Fruit fly (Drosophila melanogaster) whole organism, embryonic: ENCODE measurements around the gene CG13117.

Experiments
- Bgb ChIP-seq: fragments of 200-800 bp; sonication (Bioruptor generic); IDR thresholded peaks from 2 replicates; pipeline ENCODE4 v1.3.6; 2022; ENCODE audit warnings: missing biosample characterization, missing genetic modification characterization; ENCODE audit not compliant: partially characterized antibody
- CG10565 ChIP-seq: fragments of 200-800 bp; sonication (Bioruptor generic); optimal IDR thresholded peaks from 3 replicates; lab custom pipeline; 2016; ENCODE audit warnings: missing biosample characterization, mild to moderate bottlenecking, missing genetic modification characterization
- CG11398 ChIP-seq: fragments of 200-800 bp; sonication (Bioruptor generic); optimal IDR thresholded peaks from 2 replicates; lab custom pipeline; 2016; ENCODE audit warnings: missing biosample characterization, missing genetic modification characterization
- CG11456 ChIP-seq: fragments of 200-800 bp; sonication (Bioruptor generic); IDR thresholded peaks from 3 replicates; pipeline ENCODE4 v1.3.6; 2022; ENCODE audit warnings: missing biosample characterization, missing genetic modification characterization
- CG13287 ChIP-seq: fragments of 200-800 bp; sonication (Bioruptor generic); IDR thresholded peaks from 2 replicates; pipeline ENCODE4 v1.3.6; 2022; ENCODE audit warnings: missing biosample characterization, missing genetic modification characterization; ENCODE audit not compliant: partially characterized antibody
- CG15269 ChIP-seq: fragments of 200-800 bp; sonication (Bioruptor generic); optimal IDR thresholded peaks from 2 replicates; lab custom pipeline; 2018; ENCODE audit warnings: missing biosample characterization, mild to moderate bottlenecking, missing genetic modification characterization, moderate library complexity
- CG15696 ChIP-seq: fragments of 200-800 bp; sonication (Bioruptor generic); optimal IDR thresholded peaks from 2 replicates; lab custom pipeline; 2019; ENCODE audit warnings: missing biosample characterization, mild to moderate bottlenecking, missing genetic modification characterization, moderate library complexity
- CG1792 ChIP-seq: fragments of 200-800 bp; sonication (Bioruptor generic); optimal IDR thresholded peaks from 2 replicates; lab custom pipeline; 2016; ENCODE audit warnings: missing biosample characterization, missing genetic modification characterization
- CG2120 ChIP-seq: fragments of 200-800 bp; sonication (Bioruptor generic); optimal IDR thresholded peaks from 3 replicates; lab custom pipeline; 2016; ENCODE audit warnings: missing biosample characterization, missing genetic modification characterization
- CG2678 ChIP-seq: fragments of 200-800 bp; sonication (Bioruptor generic); optimal IDR thresholded peaks from 3 replicates; lab custom pipeline; 2019; ENCODE audit warnings: missing biosample characterization, mild to moderate bottlenecking, missing genetic modification characterization, moderate library complexity
- CG3726 ChIP-seq: fragments of 200-800 bp; sonication (Bioruptor generic); IDR thresholded peaks from 3 replicates; pipeline ENCODE4, ENCODE4 v1.3.6; 2022; ENCODE audit warnings: missing biosample characterization, missing genetic modification characterization
- CG6683 ChIP-seq: fragments of 200-800 bp; sonication (Bioruptor generic); optimal IDR thresholded peaks from 2 replicates; lab custom pipeline; 2017; ENCODE audit warnings: missing biosample characterization, mild to moderate bottlenecking, missing genetic modification characterization, missing genetic modification reagents
- CG7963 ChIP-seq: fragments of 200-800 bp; sonication (Bioruptor generic); IDR thresholded peaks from 3 replicates; pipeline ENCODE4 v1.3.6; 2022; ENCODE audit warnings: missing biosample characterization, missing genetic modification characterization; ENCODE audit not compliant: partially characterized antibody
- CG8478 ChIP-seq: fragments of >200 bp; optimal IDR thresholded peaks from 2 replicates; lab custom pipeline; 2018
- CG9932 ChIP-seq: fragments of 200-800 bp; sonication (Bioruptor generic); IDR thresholded peaks from 2 replicates; pipeline ENCODE4 v1.3.6; 2022; ENCODE audit warnings: missing biosample characterization, missing genetic modification characterization
- CrebB ChIP-seq: fragments of 200-800 bp; sonication (Bioruptor generic); optimal IDR thresholded peaks from 3 replicates; lab custom pipeline; 2018; ENCODE audit warnings: missing biosample characterization, mild to moderate bottlenecking, missing genetic modification characterization
- Dfd ChIP-seq, 2 experiments: fragments of >200 bp; optimal IDR thresholded peaks; 2 replicates each; lab custom pipeline; 2017; ENCODE audit warnings: missing biosample characterization in 2 of 2, missing genetic modification characterization in 2 of 2
- Dip3 ChIP-seq: fragments of 200-800 bp; sonication (Bioruptor generic); optimal IDR thresholded peaks from 3 replicates; lab custom pipeline; 2016; ENCODE audit warnings: missing biosample characterization, missing genetic modification characterization
- Ets65A ChIP-seq: fragments of 200-800 bp; sonication (Bioruptor generic); peaks from one replicate; lab custom pipeline; 2016; ENCODE audit warnings: missing biosample characterization, missing genetic modification characterization
- Jarid2 ChIP-seq: fragments of 200-800 bp; sonication (Bioruptor generic); optimal IDR thresholded peaks from 3 replicates; lab custom pipeline; 2017; ENCODE audit warnings: mild to moderate bottlenecking, missing biosample characterization, missing genetic modification reagents, missing genetic modification characterization
- Neu2 ChIP-seq: fragments of 200-800 bp; sonication (Bioruptor generic); optimal IDR thresholded peaks from 3 replicates; lab custom pipeline; 2016; ENCODE audit warnings: missing biosample characterization, missing genetic modification characterization, borderline replicate concordance
- Ravus ChIP-seq: fragments of 200-800 bp; sonication (Bioruptor generic); IDR thresholded peaks from 2 replicates; pipeline ENCODE4 v1.3.6; 2022; ENCODE audit warnings: missing biosample characterization, missing genetic modification characterization
- Spps ChIP-seq: fragments of 200-800 bp; sonication (Bioruptor generic); optimal IDR thresholded peaks from 2 replicates; lab custom pipeline; 2018; ENCODE audit warnings: missing biosample characterization, mild to moderate bottlenecking, missing genetic modification characterization
- Stat92E ChIP-seq, 3 experiments: fragments of >200 bp in 2 of 3; fragments of 200-800 bp in 1 of 3; sonication (Bioruptor generic) in 1 of 3; optimal IDR thresholded peaks; 2 replicates each; lab custom pipeline; 2017 to 2019; ENCODE audit warnings: missing biosample characterization in 3 of 3, missing genetic modification characterization in 3 of 3, mild to moderate bottlenecking in 1 of 3, moderate library complexity in 1 of 3
- ara ChIP-seq: fragments of 200-800 bp; sonication (Bioruptor generic); IDR thresholded peaks from 2 replicates; pipeline ENCODE4 v1.3.6; 2022; ENCODE audit warnings: missing biosample characterization, missing genetic modification characterization
- bcd ChIP-seq: fragments of 200-800 bp; sonication (Bioruptor generic); optimal IDR thresholded peaks from 2 replicates; lab custom pipeline; 2017; ENCODE audit warnings: missing biosample characterization, mild to moderate bottlenecking, missing genetic modification characterization
- bowl ChIP-seq: fragments of 200-800 bp; sonication (Bioruptor generic); IDR thresholded peaks from 2 replicates; pipeline ENCODE4 v1.3.6; 2022; ENCODE audit warnings: missing biosample characterization, missing genetic modification characterization
- caup ChIP-seq: fragments of 200-800 bp; sonication (Bioruptor generic); optimal IDR thresholded peaks from 3 replicates; lab custom pipeline; 2017; ENCODE audit warnings: missing biosample characterization, mild to moderate bottlenecking, missing genetic modification characterization, moderate library complexity; ENCODE audit not compliant: severe bottlenecking
- dysf ChIP-seq: fragments of 200-800 bp; sonication (Bioruptor generic); IDR thresholded peaks from 3 replicates; pipeline ENCODE4 v1.3.6; 2022; ENCODE audit warnings: missing biosample characterization, missing genetic modification characterization
- fd96Cb ChIP-seq: fragments of 200-800 bp; sonication (Bioruptor generic); optimal IDR thresholded peaks from 2 replicates; lab custom pipeline; 2018; ENCODE audit warnings: missing biosample characterization, mild to moderate bottlenecking, missing genetic modification characterization, moderate library complexity
- gce ChIP-seq: fragments of 200-800 bp; sonication (Bioruptor generic); IDR thresholded peaks from 3 replicates; pipeline ENCODE4 v1.3.6; 2022; ENCODE audit warnings: missing biosample characterization, missing genetic modification characterization
- ham ChIP-seq: fragments of 200-800 bp; sonication (Bioruptor generic); IDR thresholded peaks from 2 replicates; pipeline ENCODE4 v1.3.6; 2022; ENCODE audit warnings: missing biosample characterization, missing genetic modification characterization
- hkb ChIP-seq, 2 experiments: fragments of 200-800 bp in 1 of 2; fragments of >200 bp in 1 of 2; sonication (Bioruptor generic) in 1 of 2; IDR thresholded peaks in 1 of 2; optimal IDR thresholded peaks in 1 of 2; 2 replicates each; pipeline versions ENCODE4 v1.3.6 to Lab custom; 2017 to 2022; ENCODE audit warnings: missing biosample characterization in 1 of 2, missing genetic modification characterization in 1 of 2
- knrl ChIP-seq: fragments of 200-800 bp; sonication (Bioruptor generic); IDR thresholded peaks from 3 replicates; pipeline ENCODE4 v1.3.6; 2022; ENCODE audit warnings: missing biosample characterization, missing genetic modification characterization; ENCODE audit not compliant: partially characterized antibody
- lab ChIP-seq: fragments of 200-800 bp; sonication (Bioruptor generic); optimal IDR thresholded peaks from 3 replicates; lab custom pipeline; 2017; ENCODE audit warnings: missing biosample characterization, missing genetic modification characterization, mild to moderate bottlenecking, moderate library complexity, missing genetic modification reagents
- lmd ChIP-seq: fragments of 200-800 bp; sonication (Bioruptor generic); IDR thresholded peaks from 2 replicates; pipeline ENCODE4 v1.3.6; 2022; ENCODE audit warnings: missing biosample characterization, missing genetic modification characterization
- mam ChIP-seq: fragments of 200-800 bp; sonication (Bioruptor generic); optimal IDR thresholded peaks from 3 replicates; lab custom pipeline; 2016; ENCODE audit warnings: missing biosample characterization, missing genetic modification characterization
- nmo ChIP-seq: fragments of 200-800 bp; sonication (Bioruptor generic); optimal IDR thresholded peaks from 2 replicates; lab custom pipeline; 2018; ENCODE audit warnings: missing biosample characterization, mild to moderate bottlenecking, missing genetic modification characterization, moderate library complexity
- oc ChIP-seq: fragments of 200-800 bp; sonication (Bioruptor generic); optimal IDR thresholded peaks from 2 replicates; lab custom pipeline; 2018; ENCODE audit warnings: missing biosample characterization, mild to moderate bottlenecking, missing genetic modification characterization, moderate library complexity
- pb ChIP-seq: fragments of 200-800 bp; sonication (Bioruptor generic); optimal IDR thresholded peaks from 3 replicates; lab custom pipeline; 2016; ENCODE audit warnings: missing biosample characterization, missing genetic modification characterization
- phol ChIP-seq: fragments of 200-800 bp; sonication (Bioruptor generic); optimal IDR thresholded peaks from 3 replicates; lab custom pipeline; 2018; ENCODE audit warnings: missing biosample characterization, mild to moderate bottlenecking, missing genetic modification characterization, moderate library complexity
- ranshi ChIP-seq: fragments of 200-800 bp; sonication (Bioruptor generic); IDR thresholded peaks from 2 replicates; pipeline ENCODE4 v1.3.6; 2022; ENCODE audit warnings: missing biosample characterization, missing genetic modification characterization
- sens ChIP-seq: fragments of 200-800 bp; sonication (Bioruptor generic); peaks from one replicate; lab custom pipeline; 2016; ENCODE audit warnings: missing biosample characterization, missing genetic modification characterization
- seq ChIP-seq: fragments of 200-800 bp; sonication (Bioruptor generic); IDR thresholded peaks from 2 replicates; pipeline ENCODE4 v1.3.6; 2022; ENCODE audit warnings: missing biosample characterization, missing genetic modification characterization
- tgo ChIP-seq: fragments of 200-800 bp; sonication (Bioruptor generic); IDR thresholded peaks from 3 replicates; pipeline ENCODE4 v1.3.6; 2022; ENCODE audit warnings: missing biosample characterization, missing genetic modification characterization
- tll ChIP-seq, 2 experiments: fragments of 200-800 bp in 1 of 2; fragments of >200 bp in 1 of 2; sonication (Bioruptor generic) in 1 of 2; optimal IDR thresholded peaks; 2 replicates each; lab custom pipeline; 2017 to 2019; ENCODE audit warnings: missing biosample characterization in 2 of 2, missing genetic modification characterization in 2 of 2, mild to moderate bottlenecking in 1 of 2, moderate library complexity in 1 of 2
- z ChIP-seq: fragments of 200-800 bp; sonication (Bioruptor generic); IDR thresholded peaks from 3 replicates; pipeline ENCODE4 v1.3.6; 2022; ENCODE audit warnings: missing biosample characterization, missing genetic modification characterization
- zen ChIP-seq: fragments of 200-800 bp; sonication (Bioruptor generic); optimal IDR thresholded peaks from 3 replicates; lab custom pipeline; 2018; ENCODE audit warnings: missing biosample characterization, mild to moderate bottlenecking, missing genetic modification characterization, moderate library complexity
- zen2 ChIP-seq: fragments of 200-800 bp; sonication (Bioruptor generic); IDR thresholded peaks from 3 replicates; pipeline ENCODE4 v1.3.6; 2022; ENCODE audit warnings: missing biosample characterization, missing genetic modification characterization; ENCODE audit not compliant: partially characterized antibody

Gene CG13117

dm6 chr2L:9763212-9763869, 26.9 kb downstream of the CG13117 start, which contains the start of the genes Taf11 and und (continued):
- TF ChIP-seq tll (GFP tag; optimal IDR thresholded peaks at IDR 0.05; lab: Kevin White, UChicago) (peak in 1 of 2 experiments; percentile 71), CG11456 (GFP tag; lab: Robert Waterston, UW) (no peak), CG11398 (no peak), phol (tag; lab: Kevin White, UChicago) (peak; percentile 64), Neu2 (GFP tag; lab: Kevin White, UChicago) (no peak), CG2120 (GFP tag; lab: Kevin White, UChicago) (peak; percentile 17), pb (GFP tag; lab: Kevin White, UChicago) (no peak), Dip3 (GFP tag; lab: Kevin White, UChicago) (no peak), zen (tag; lab: Kevin White, UChicago) (peak; percentile 28), seq (GFP tag; lab: Robert Waterston, UW) (no peak), CG15269 (tag; lab: Kevin White, UChicago) (no peak), Bgb (GFP tag; lab: Robert Waterston, UW) (peak; percentile 59), CG3726 (GFP tag; lab: Robert Waterston, UW) (no peak), dysf (peak; percentile 42; the same call in 1 of the 3 replicates), gce (GFP tag; lab: Robert Waterston, UW) (no peak), ranshi (GFP tag; lab: Robert Waterston, UW) (no peak; the same call in 1 of the 2 replicates), CG2678 (tag; lab: Kevin White, UChicago) (peak; percentile 71), ham (no peak), CrebB (tag; lab: Kevin White, UChicago) (no peak), oc (tag; lab: Kevin White, UChicago) (no peak), Spps (no peak), Ets65A (GFP tag; lab: Kevin White, UChicago) (peak; percentile 90), caup (GFP tag; lab: Kevin White, UChicago) (peak; percentile 13), bcd (GFP tag; lab: Kevin White, UChicago) (peak; percentile 48), ara (GFP tag; lab: Robert Waterston, UW) (no peak), CG7963 (no peak), CG13287 (GFP tag; lab: Robert Waterston, UW) (peak; percentile 75), zen2 (GFP tag; lab: Robert Waterston, UW) (peak; percentile 13; the same call in 1 of the 3 replicates), CG15696 (tag; lab: Kevin White, UChicago) (peak; percentile 36), bowl (no peak), knrl (GFP tag; lab: Robert Waterston, UW) (peak; percentile 86), CG6683 (GFP tag; lab: Kevin White, UChicago) (peak; percentile 18), CG8478 (lab: Kevin White, UChicago) (no peak), sens (GFP tag; lab: Kevin White, UChicago) (no peak), mam (GFP tag; lab: Kevin White, UChicago) (no peak), Stat92E (GFP tag; optimal IDR thresholded peaks at IDR 0.05; lab: Kevin White, UChicago) (no peak), z (GFP tag; lab: Robert Waterston, UW) (no peak), Dfd (GFP tag; optimal IDR thresholded peaks at IDR 0.05; lab: Kevin White, UChicago) (no peak), CG10565 (GFP tag; lab: Kevin White, UChicago) (no peak), tgo (no peak; the same call in 2 of the 3 replicates), Ravus (GFP tag; lab: Robert Waterston, UW) (no peak), Jarid2 (no peak), lmd (peak; percentile 20; the same call in 1 of the 2 replicates), hkb (optimal IDR thresholded peaks at IDR 0.05; lab: Kevin White, UChicago) (peak; percentile 19), hkb (GFP tag; IDR thresholded peaks at IDR 0.05; lab: Robert Waterston, UW) (no peak), fd96Cb (tag; lab: Kevin White, UChicago) (no peak), CG9932 (peak; percentile 65; the same call in 1 of the 2 replicates), CG1792 (no peak), lab (GFP tag; lab: Kevin White, UChicago) (peak; percentile 59), nmo (GFP tag; lab: Kevin White, UChicago) (peak; percentile 71)
